Fruit fly (Drosophila melanogaster) whole organism, embryonic: ENCODE measurements around the gene MTF-1.
A peak's percentile ranks its signal among the peaks of the same experiment; 100 is the strongest.

Experiments used
- Aef1 ChIP-seq: fragments of 200-800 bp; sonication (Bioruptor generic); IDR thresholded peaks from 3 replicates; pipeline ENCODE4 v1.3.6; 2022; ENCODE audit warnings: missing biosample characterization, missing genetic modification characterization
- Awh ChIP-seq: fragments of 200-800 bp; sonication (Bioruptor generic); IDR thresholded peaks from 2 replicates; pipeline ENCODE4, ENCODE4 v1.3.6; 2022; ENCODE audit warnings: missing biosample characterization, missing genetic modification characterization
- CG10366 ChIP-seq: fragments of 200-800 bp; sonication (Bioruptor generic); IDR thresholded peaks from 2 replicates; pipeline ENCODE4 v1.3.6; 2022; ENCODE audit warnings: missing biosample characterization, missing genetic modification characterization
- CG10565 ChIP-seq: fragments of 200-800 bp; sonication (Bioruptor generic); optimal IDR thresholded peaks from 3 replicates; lab custom pipeline; 2016; ENCODE audit warnings: missing biosample characterization, mild to moderate bottlenecking, missing genetic modification characterization
- CG11398 ChIP-seq: fragments of 200-800 bp; sonication (Bioruptor generic); optimal IDR thresholded peaks from 2 replicates; lab custom pipeline; 2016; ENCODE audit warnings: missing biosample characterization, missing genetic modification characterization
- CG11456 ChIP-seq: fragments of 200-800 bp; sonication (Bioruptor generic); IDR thresholded peaks from 3 replicates; pipeline ENCODE4 v1.3.6; 2022; ENCODE audit warnings: missing biosample characterization, missing genetic modification characterization
- CG11504 ChIP-seq: fragments of 200-800 bp; sonication (Bioruptor generic); optimal IDR thresholded peaks from 3 replicates; lab custom pipeline; 2019; ENCODE audit warnings: missing biosample characterization, mild to moderate bottlenecking, missing genetic modification characterization, moderate library complexity
- CG12104 ChIP-seq: fragments of 200-800 bp; sonication (Bioruptor generic); optimal IDR thresholded peaks from 3 replicates; lab custom pipeline; 2016; ENCODE audit warnings: missing biosample characterization, missing genetic modification characterization
- CG12236 ChIP-seq: fragments of 200-800 bp; sonication (Bioruptor generic); optimal IDR thresholded peaks from 2 replicates; lab custom pipeline; 2016; ENCODE audit warnings: missing biosample characterization, missing genetic modification characterization
- CG13775 ChIP-seq: fragments of 200-800 bp; sonication (Bioruptor generic); optimal IDR thresholded peaks from 3 replicates; lab custom pipeline; 2017; ENCODE audit warnings: missing biosample characterization, mild to moderate bottlenecking, missing genetic modification characterization
- CG14441 ChIP-seq: fragments of 200-800 bp; sonication (Bioruptor generic); IDR thresholded peaks from 2 replicates; pipeline ENCODE4 v1.3.6; 2022; ENCODE audit warnings: missing biosample characterization, missing genetic modification characterization
- CG1602 ChIP-seq: fragments of 200-800 bp; sonication (Bioruptor generic); optimal IDR thresholded peaks from 3 replicates; lab custom pipeline; 2016; ENCODE audit warnings: missing biosample characterization, missing genetic modification characterization
- CG16815 ChIP-seq: fragments of 200-800 bp; sonication (Bioruptor generic); optimal IDR thresholded peaks from 3 replicates; lab custom pipeline; 2017; ENCODE audit warnings: missing biosample characterization, mild to moderate bottlenecking, missing genetic modification characterization
- CG17568 ChIP-seq: fragments of 200-800 bp; sonication (Bioruptor generic); optimal IDR thresholded peaks from 2 replicates; lab custom pipeline; 2018; ENCODE audit warnings: missing biosample characterization, mild to moderate bottlenecking, missing genetic modification characterization, moderate library complexity
- CG2202 ChIP-seq: fragments of 200-800 bp; sonication (Bioruptor generic); optimal IDR thresholded peaks from 2 replicates; lab custom pipeline; 2018; ENCODE audit warnings: missing biosample characterization, mild to moderate bottlenecking, missing genetic modification characterization
- CG2875 ChIP-seq: fragments of 200-800 bp; sonication (Bioruptor generic); optimal IDR thresholded peaks from 2 replicates; lab custom pipeline; 2017; ENCODE audit warnings: missing biosample characterization, mild to moderate bottlenecking, missing genetic modification characterization, missing genetic modification reagents
- CG31224 ChIP-seq: fragments of 200-800 bp; sonication (Bioruptor generic); IDR thresholded peaks from 2 replicates; pipeline ENCODE4 v1.3.6; 2022; ENCODE audit warnings: missing biosample characterization, missing genetic modification characterization
- CG32767 ChIP-seq: fragments of 200-800 bp; sonication (Bioruptor generic); IDR thresholded peaks from 2 replicates; pipeline ENCODE4 v1.3.6; 2022; ENCODE audit warnings: missing biosample characterization, missing genetic modification characterization
- CG34224 ChIP-seq: fragments of 200-800 bp; sonication (Bioruptor generic); IDR thresholded peaks from 3 replicates; pipeline ENCODE4 v1.3.6; 2022; ENCODE audit warnings: missing biosample characterization, missing genetic modification characterization; ENCODE audit not compliant: partially characterized antibody
- CG6854 ChIP-seq: fragments of 200-800 bp; sonication (Bioruptor generic); optimal IDR thresholded peaks from 3 replicates; lab custom pipeline; 2017; ENCODE audit warnings: missing biosample characterization, mild to moderate bottlenecking, missing genetic modification characterization
- CG7357 ChIP-seq: fragments of 200-800 bp; sonication (Bioruptor generic); IDR thresholded peaks from 3 replicates; pipeline ENCODE4 v1.3.6; 2022; ENCODE audit warnings: missing biosample characterization, missing genetic modification characterization
- CG7372 ChIP-seq: fragments of 200-800 bp; sonication (Bioruptor generic); IDR thresholded peaks from 2 replicates; pipeline ENCODE4 v1.3.6; 2022; ENCODE audit warnings: missing biosample characterization, missing genetic modification characterization
- CG8388 ChIP-seq: fragments of 200-800 bp; sonication (Bioruptor generic); optimal IDR thresholded peaks from 2 replicates; lab custom pipeline; 2019; ENCODE audit warnings: missing biosample characterization, mild to moderate bottlenecking, missing genetic modification characterization, moderate library complexity
- CHES-1-like ChIP-seq: fragments of 200-800 bp; sonication (Bioruptor generic); optimal IDR thresholded peaks from 2 replicates; lab custom pipeline; 2016; ENCODE audit warnings: missing biosample characterization, missing genetic modification characterization
- Dbx ChIP-seq: fragments of 200-800 bp; sonication (Bioruptor generic); IDR thresholded peaks from 3 replicates; pipeline ENCODE4 v1.3.6; 2022; ENCODE audit warnings: missing biosample characterization, missing genetic modification characterization
- Dek ChIP-seq: fragments of 200-800 bp; sonication (Bioruptor generic); optimal IDR thresholded peaks from 3 replicates; lab custom pipeline; 2019; ENCODE audit warnings: missing biosample characterization, mild to moderate bottlenecking, missing genetic modification characterization, moderate library complexity
- Dref ChIP-seq: fragments of 200-800 bp; sonication (Bioruptor generic); IDR thresholded peaks from 2 replicates; pipeline ENCODE4 v1.3.6; 2022; ENCODE audit warnings: missing biosample characterization, missing genetic modification characterization
- GATAe ChIP-seq: fragments of 200-800 bp; sonication (Bioruptor generic); conservative IDR thresholded peaks from 2 replicates; pipeline ENCODE4 v1.3.6; 2022; ENCODE audit warnings: missing biosample characterization, missing genetic modification characterization
- HLH4C ChIP-seq: fragments of 200-800 bp; sonication (Bioruptor generic); IDR thresholded peaks from 3 replicates; pipeline ENCODE4 v1.3.6; 2022; ENCODE audit warnings: missing biosample characterization, missing genetic modification characterization; ENCODE audit not compliant: partially characterized antibody
- HLH54F ChIP-seq: fragments of 200-800 bp; sonication (Bioruptor generic); optimal IDR thresholded peaks from 3 replicates; lab custom pipeline; 2016; ENCODE audit warnings: missing biosample characterization, missing genetic modification characterization
- Hr78 ChIP-seq, 2 experiments: fragments of 200-800 bp in 1 of 2; fragments of >200 bp in 1 of 2; sonication (Bioruptor generic) in 1 of 2; optimal IDR thresholded peaks; 2 replicates each; lab custom pipeline; 2017 to 2019; ENCODE audit warnings: missing biosample characterization in 2 of 2, missing genetic modification characterization in 2 of 2, mild to moderate bottlenecking in 1 of 2, moderate library complexity in 1 of 2
- Mrtf ChIP-seq: fragments of 200-800 bp; sonication (Bioruptor generic); IDR thresholded peaks from 3 replicates; pipeline ENCODE4 v1.3.6; 2022; ENCODE audit warnings: missing biosample characterization, missing genetic modification characterization
- Side ChIP-seq: fragments of 200-800 bp; sonication (Bioruptor generic); optimal IDR thresholded peaks from 2 replicates; lab custom pipeline; 2016; ENCODE audit warnings: missing biosample characterization, missing genetic modification characterization
- Sry-β ChIP-seq: fragments of 200-800 bp; sonication (Bioruptor generic); optimal IDR thresholded peaks from 2 replicates; lab custom pipeline; 2018; ENCODE audit warnings: missing biosample characterization, mild to moderate bottlenecking, missing genetic modification characterization, moderate library complexity
- Usf ChIP-seq: fragments of 200-800 bp; sonication (Bioruptor generic); optimal IDR thresholded peaks from 2 replicates; lab custom pipeline; 2017; ENCODE audit warnings: missing genotype, missing biosample characterization, missing genetic modification characterization
- aop ChIP-seq: fragments of 200-800 bp; sonication (Bioruptor generic); IDR thresholded peaks from 2 replicates; pipeline ENCODE4 v1.3.6; 2022; ENCODE audit warnings: missing biosample characterization, missing genetic modification characterization
- bab2 ChIP-seq: fragments of 200-800 bp; sonication (Bioruptor generic); optimal IDR thresholded peaks from 2 replicates; lab custom pipeline; 2016; ENCODE audit warnings: missing biosample characterization, missing genetic modification characterization
- bsh ChIP-seq, 2 experiments: fragments of 200-800 bp; sonication (Bioruptor generic); optimal IDR thresholded peaks; 2 replicates each; lab custom pipeline; 2017 to 2018; ENCODE audit warnings: mild to moderate bottlenecking in 2 of 2, missing biosample characterization in 2 of 2, missing genetic modification characterization in 2 of 2, moderate library complexity in 1 of 2
- chif ChIP-seq, 2 experiments: fragments of 200-800 bp; sonication (Bioruptor generic); optimal IDR thresholded peaks; 3 replicates each; lab custom pipeline; 2016; ENCODE audit warnings: missing biosample characterization in 2 of 2, missing genetic modification characterization in 2 of 2
- chinmo ChIP-seq: fragments of 200-800 bp; sonication (Bioruptor generic); IDR thresholded peaks from 4 replicates; pipeline ENCODE4 v1.3.6; 2022; ENCODE audit warnings: missing biosample characterization, missing genetic modification characterization; ENCODE audit not compliant: partially characterized antibody
- esg ChIP-seq: fragments of 200-800 bp; sonication (Bioruptor generic); conservative IDR thresholded peaks from 2 replicates; pipeline ENCODE4 v1.3.6; 2022; ENCODE audit warnings: missing biosample characterization, missing genetic modification characterization
- ewg ChIP-seq: fragments of 200-800 bp; sonication (Bioruptor generic); optimal IDR thresholded peaks from 3 replicates; lab custom pipeline; 2017; ENCODE audit warnings: mild to moderate bottlenecking, missing biosample characterization, missing genetic modification reagents, missing genetic modification characterization
- eyg ChIP-seq: fragments of 200-800 bp; sonication (Bioruptor generic); optimal IDR thresholded peaks from 3 replicates; lab custom pipeline; 2016; ENCODE audit warnings: missing biosample characterization, missing genetic modification characterization
- psq ChIP-seq: fragments of 200-800 bp; sonication (Bioruptor generic); optimal IDR thresholded peaks from 2 replicates; lab custom pipeline; 2017; ENCODE audit warnings: missing biosample characterization, missing genetic modification characterization
- sima ChIP-seq: fragments of 200-800 bp; sonication (Bioruptor generic); optimal IDR thresholded peaks from 2 replicates; lab custom pipeline; 2016; ENCODE audit warnings: missing biosample characterization, missing genetic modification characterization
- sug ChIP-seq: fragments of 200-800 bp; optimal IDR thresholded peaks from 2 replicates; lab custom pipeline; 2019; ENCODE audit warnings: missing biosample characterization, mild to moderate bottlenecking, missing genetic modification characterization, moderate library complexity
- twi ChIP-seq: fragments of 200-800 bp; optimal IDR thresholded peaks from 2 replicates; lab custom pipeline; 2019; ENCODE audit warnings: missing biosample characterization, mild to moderate bottlenecking, missing genetic modification characterization, moderate library complexity
- wor ChIP-seq: fragments of 200-800 bp; sonication (Bioruptor generic); IDR thresholded peaks from 2 replicates; pipeline ENCODE4 v1.3.6; 2022; ENCODE audit warnings: missing biosample characterization, missing genetic modification characterization
- z ChIP-seq: fragments of 200-800 bp; sonication (Bioruptor generic); IDR thresholded peaks from 3 replicates; pipeline ENCODE4 v1.3.6; 2022; ENCODE audit warnings: missing biosample characterization, missing genetic modification characterization
- zfh1 ChIP-seq: fragments of 200-800 bp; sonication (Bioruptor generic); IDR thresholded peaks from 3 replicates; pipeline ENCODE4 v1.3.6; 2022; ENCODE audit warnings: missing biosample characterization, missing genetic modification characterization

MTF-1 gene

dm6 chr3L:9399013-9399750 is 30.9 kb upstream of the MTF-1 start, which contains the start of gene CG4080 (continued):
- no peak for TF ChIP-seq eyg
- TF ChIP-seq CG34224 (GFP tag; lab: Robert Waterston, UW): peak; percentile 69
- TF ChIP-seq CG13775 (GFP tag; lab: Kevin White, UChicago): peak; percentile 6
- TF ChIP-seq CG11456 (GFP tag; lab: Robert Waterston, UW): no peak
- TF ChIP-seq Hr78 (GFP tag; optimal IDR thresholded peaks at IDR 0.05; lab: Kevin White, UChicago): no peak
- no peak for TF ChIP-seq zfh1 (GFP tag; lab: Robert Waterston, UW)
- TF ChIP-seq Mrtf (GFP tag; lab: Robert Waterston, UW): no peak
- TF ChIP-seq wor (GFP tag; lab: Robert Waterston, UW): no peak
- TF ChIP-seq twi (tag; lab: Kevin White, UChicago): peak; percentile 29
- TF ChIP-seq CG1602 (GFP tag; lab: Kevin White, UChicago): no peak
- no peak for TF ChIP-seq CG10366
- no peak for TF ChIP-seq esg (GFP tag; lab: Robert Waterston, UW)
- peak; percentile 29; the same call in 1 of the 3 replicates for TF ChIP-seq Dbx
- TF ChIP-seq aop (GFP tag; lab: Robert Waterston, UW): no peak
- no peak for TF ChIP-seq CG12236
- no peak for TF ChIP-seq CG7372 (GFP tag; lab: Robert Waterston, UW)
- no peak for TF ChIP-seq Sry-β (GFP tag; lab: Kevin White, UChicago)
- TF ChIP-seq Aef1 (GFP tag; lab: Robert Waterston, UW): no peak
- peak; percentile 34 for TF ChIP-seq CG17568 (GFP tag; lab: Kevin White, UChicago)
- TF ChIP-seq CG11504 (tag; lab: Kevin White, UChicago): no peak
- TF ChIP-seq CG14441: no peak
- TF ChIP-seq CG10565 (GFP tag; lab: Kevin White, UChicago): no peak
- TF ChIP-seq chif (GFP tag; optimal IDR thresholded peaks at IDR 0.05; lab: Kevin White, UChicago): peak in 1 of 2 experiments; percentile 34
- TF ChIP-seq HLH4C (GFP tag; lab: Robert Waterston, UW): peak; percentile 73
- no peak for TF ChIP-seq psq (GFP tag; lab: Kevin White, UChicago)
- TF ChIP-seq Dek (tag; lab: Kevin White, UChicago): peak; percentile 17
- TF ChIP-seq Side (GFP tag; lab: Kevin White, UChicago): no peak
- TF ChIP-seq CG6854 (GFP tag; lab: Kevin White, UChicago): no peak
- TF ChIP-seq sug: peak; percentile 22
- TF ChIP-seq CG2875: no peak
- peak; percentile 57; the same call in 1 of the 4 replicates for TF ChIP-seq chinmo (GFP tag; lab: Robert Waterston, UW)
- TF ChIP-seq Dref (GFP tag; lab: Robert Waterston, UW): peak; percentile 62
- TF ChIP-seq CG31224 (GFP tag; lab: Robert Waterston, UW): no peak
- peak; percentile 4 for TF ChIP-seq CG12104 (GFP tag; lab: Kevin White, UChicago)
- no peak for TF ChIP-seq HLH54F (GFP tag; lab: Kevin White, UChicago)
- TF ChIP-seq CG16815 (GFP tag; lab: Kevin White, UChicago): no peak
- no peak for TF ChIP-seq CG8388 (GFP tag; lab: Kevin White, UChicago)
- TF ChIP-seq CG2202: no peak
- TF ChIP-seq sima: no peak
- no peak for TF ChIP-seq CG32767
- TF ChIP-seq bsh (GFP tag; optimal IDR thresholded peaks at IDR 0.05; lab: Kevin White, UChicago): peak in 1 of 2 experiments; percentile 22
- no peak for TF ChIP-seq CG7357 (GFP tag; lab: Robert Waterston, UW)
- no peak for TF ChIP-seq z (GFP tag; lab: Robert Waterston, UW)
- no peak for TF ChIP-seq CHES-1-like (GFP tag; lab: Kevin White, UChicago)
- no peak for TF ChIP-seq Awh (GFP tag; lab: Robert Waterston, UW)
- no peak for TF ChIP-seq GATAe (GFP tag; lab: Robert Waterston, UW)
- TF ChIP-seq Usf: no peak
- TF ChIP-seq bab2 (GFP tag; lab: Kevin White, UChicago): no peak
- peak; percentile 3 for TF ChIP-seq ewg (GFP tag; lab: Kevin White, UChicago)
- TF ChIP-seq CG11398: no peak
